Worm (Caenorhabditis elegans): ENCODE data around the gene sec-24.2.

DNA sequence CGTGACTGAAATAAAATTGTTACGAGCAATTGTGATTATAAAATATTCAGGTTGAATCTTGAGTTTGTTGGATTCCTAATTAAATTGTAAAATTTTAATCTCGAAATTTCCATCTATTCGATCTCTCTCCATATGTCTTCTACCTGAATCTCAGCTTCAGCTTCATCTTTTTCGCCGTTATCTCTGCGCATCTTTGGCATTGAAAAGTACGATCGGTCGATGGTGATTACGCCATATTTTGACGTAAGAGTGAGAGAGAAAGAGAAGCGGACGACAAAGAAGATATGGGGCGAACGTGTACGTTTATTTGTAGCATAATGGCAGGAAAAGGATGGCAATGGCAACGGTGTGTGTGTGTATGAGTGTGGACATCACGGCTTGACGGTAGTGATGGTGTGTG lies 6.0 kb upstream of the sec-24.2 start:
- TF ChIP-seq him-1 (tag; optimal IDR thresholded peaks at IDR 0.05) (no peak), dao-5 (tag; optimal IDR thresholded peaks at IDR 0.05) (no peak)
